Worm (Caenorhabditis elegans) whole organism, L4 larva: ENCODE results near the gene ZC239.13.
"Not testable (repeated sequence)": the region's sequence is repeated elsewhere in the genome, so short reads cannot be mapped to it uniquely, and the experiment has no call there.

Experiments
- F10B5.3 ChIP-seq: sonication (generic microtip); optimal IDR thresholded peaks from 2 replicates; lab custom pipeline; 2016; ENCODE audit warnings: mild to moderate bottlenecking, missing genetic modification characterization, missing compliant biosample characterization
- R02D3.7 ChIP-seq: fragments of 150-350 bp; sonication (generic microtip); optimal IDR thresholded peaks from 3 replicates; lab custom pipeline; 2014; ENCODE audit warnings: missing biosample characterization, missing genetic modification characterization
- Y105C5A.15 ChIP-seq: fragments of 200-800 bp; sonication (Bioruptor generic); IDR thresholded peaks from 2 replicates; pipeline ENCODE4 v1.3.6; 2022; ENCODE audit warnings: missing genetic modification characterization, missing compliant biosample characterization
- Y48G9A.11 ChIP-seq: fragments of 200-800 bp; sonication (Bioruptor generic); IDR thresholded peaks from 2 replicates; pipeline ENCODE4 v1.3.6; 2022; ENCODE audit warnings: missing genetic modification reagents, missing genetic modification characterization, missing compliant biosample characterization
- aha-1 ChIP-seq: fragments of 150-350 bp; peaks from one replicate; lab custom pipeline; 2014; ENCODE audit warnings: missing biosample characterization, missing genetic modification characterization
- arid-1 ChIP-seq: fragments of 200-800 bp; sonication (Bioruptor generic); conservative IDR thresholded peaks from 2 replicates; pipeline ENCODE4 v1.3.6; 2022; ENCODE audit warnings: missing genetic modification reagents, missing genetic modification characterization, missing compliant biosample characterization
- ceh-32 ChIP-seq: sonication (generic microtip); optimal IDR thresholded peaks from 2 replicates; lab custom pipeline; 2016; ENCODE audit warnings: mild to moderate bottlenecking, missing genetic modification characterization, missing compliant biosample characterization; ENCODE audit not compliant: poor library complexity
- ceh-44 ChIP-seq: fragments of 200-800 bp; sonication (Bioruptor generic); IDR thresholded peaks from 2 replicates; pipeline ENCODE4 v1.3.6; 2022; ENCODE audit warnings: missing genetic modification reagents, missing genetic modification characterization, missing compliant biosample characterization
- ceh-82 ChIP-seq: sonication (generic microtip); optimal IDR thresholded peaks from 2 replicates; lab custom pipeline; 2017; ENCODE audit warnings: missing biosample characterization, missing genetic modification characterization
- ctbp-1 ChIP-seq: fragments of 200-800 bp; sonication (Bioruptor generic); IDR thresholded peaks from 2 replicates; pipeline ENCODE4 v1.3.6; 2022; ENCODE audit warnings: missing genetic modification reagents, missing genetic modification characterization, missing compliant biosample characterization
- duxl-1 ChIP-seq: sonication (generic microtip); optimal IDR thresholded peaks from 2 replicates; lab custom pipeline; 2016; ENCODE audit warnings: mild to moderate bottlenecking, missing genetic modification characterization, moderate library complexity, missing compliant biosample characterization; ENCODE audit not compliant: poor library complexity
- egl-27 ChIP-seq: sonication (generic microtip); optimal IDR thresholded peaks from 3 replicates; lab custom pipeline; 2017; ENCODE audit warnings: missing biosample characterization, missing genetic modification reagents, missing genetic modification characterization
- egl-43 ChIP-seq: fragments of 200-800 bp; sonication (Bioruptor generic); IDR thresholded peaks from 2 replicates; pipeline ENCODE4 v1.3.6; 2022; ENCODE audit warnings: missing genetic modification reagents, missing genetic modification characterization, missing compliant biosample characterization
- hif-1 ChIP-seq, 2 experiments: sonication (generic microtip); optimal IDR thresholded peaks; 2 replicates each; lab custom pipeline; 2016 to 2017; ENCODE audit warnings: missing compliant biosample characterization in 2 of 2, missing genetic modification characterization in 2 of 2, missing genetic modification reagents in 2 of 2, missing genotype in 2 of 2, mild to moderate bottlenecking in 1 of 2
- lin-15B ChIP-seq: fragments of 150-350 bp; sonication (generic microtip); optimal IDR thresholded peaks from 3 replicates; lab custom pipeline; 2014; ENCODE audit warnings: missing biosample characterization, missing genetic modification characterization
- lin-39 ChIP-seq: fragments of 150-350 bp; optimal IDR thresholded peaks from 2 replicates; lab custom pipeline; 2014; ENCODE audit warnings: missing biosample characterization, missing genetic modification reagents, missing genetic modification characterization
- mdt-29 ChIP-seq: fragments of 200-800 bp; sonication (Bioruptor generic); IDR thresholded peaks from 2 replicates; pipeline ENCODE4 v1.3.6; 2022; ENCODE audit warnings: missing genetic modification reagents, missing genetic modification characterization, missing compliant biosample characterization
- mes-2 ChIP-seq: sonication (generic microtip); optimal IDR thresholded peaks from 2 replicates; lab custom pipeline; 2016; ENCODE audit warnings: missing genotype, mild to moderate bottlenecking, missing genetic modification characterization, missing compliant biosample characterization; ENCODE audit not compliant: poor library complexity, severe bottlenecking
- mxl-3 ChIP-seq: fragments of 200-800 bp; sonication (Bioruptor generic); optimal IDR thresholded peaks from 2 replicates; lab custom pipeline; 2018; ENCODE audit warnings: mild to moderate bottlenecking, missing genetic modification characterization, missing compliant biosample characterization
- nhr-111 ChIP-seq: fragments of 200-800 bp; sonication (Bioruptor generic); optimal IDR thresholded peaks from 2 replicates; lab custom pipeline; 2018; ENCODE audit warnings: mild to moderate bottlenecking, missing genetic modification characterization, missing compliant biosample characterization
- set-16 ChIP-seq: fragments of 200-800 bp; sonication (Bioruptor generic); IDR thresholded peaks from 2 replicates; pipeline ENCODE4 v1.3.6; 2022; ENCODE audit warnings: missing genetic modification reagents, missing genetic modification characterization, missing compliant biosample characterization
- skn-1 ChIP-seq: fragments of 150-350 bp; optimal IDR thresholded peaks from 2 replicates; lab custom pipeline; 2014; ENCODE audit warnings: missing biosample characterization, missing genetic modification characterization
- snpc-1.2 ChIP-seq: fragments of 200-800 bp; sonication (Bioruptor generic); IDR thresholded peaks from 2 replicates; pipeline ENCODE4 v1.3.6; 2022; ENCODE audit warnings: missing genetic modification reagents, missing genetic modification characterization, missing compliant biosample characterization
- spr-1 ChIP-seq: sonication (generic microtip); optimal IDR thresholded peaks from 2 replicates; lab custom pipeline; 2016; ENCODE audit warnings: mild to moderate bottlenecking, missing genetic modification characterization, missing compliant biosample characterization
- unc-130 ChIP-seq: sonication (generic microtip); optimal IDR thresholded peaks from 2 replicates; lab custom pipeline; 2016; ENCODE audit warnings: missing genetic modification reagents, missing genetic modification characterization, missing compliant biosample characterization
- vab-7 ChIP-seq: fragments of 200-800 bp; sonication (Bioruptor generic); IDR thresholded peaks from 2 replicates; pipeline ENCODE4 v1.3.6; 2022; ENCODE audit warnings: missing genetic modification reagents, missing genetic modification characterization, missing compliant biosample characterization

The ZC239.13 gene

DNA sequence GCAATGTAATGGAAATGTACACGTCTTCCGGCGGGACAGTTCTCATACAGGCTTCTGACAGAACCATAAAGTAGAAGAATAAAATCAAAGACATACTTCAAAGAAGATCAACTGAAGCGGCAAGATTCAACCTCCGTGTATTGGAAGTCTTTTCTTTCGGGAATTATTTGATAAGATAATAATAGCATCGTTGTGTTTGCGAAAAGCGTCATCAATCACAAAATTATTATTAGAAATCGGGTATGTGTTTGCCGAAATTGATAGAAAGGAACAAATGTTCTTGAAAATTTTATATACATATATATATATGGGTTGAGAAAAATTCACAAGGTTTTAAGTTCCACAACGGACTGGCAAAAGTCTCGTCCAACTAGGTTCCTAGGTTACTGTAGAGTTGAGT lies 31.1 kb downstream of the ZC239.13 start, which contains the start of gene Y27F2A.9:
Gene Y27F2A.9 (minus strand): TSS at position 101 of the 400 bp plus-strand sequence.
- not testable (repeated sequence) for TF ChIP-seq ceh-82; nhr-111 (GFP tag; lab: Kevin White, UChicago); Y48G9A.11 (GFP tag; lab: Robert Waterston, UW)

- TF ChIP-seq Y48G9A.11 (GFP tag; lab: Robert Waterston, UW); Y105C5A.15 (GFP tag; lab: Robert Waterston, UW); lin-39 (tag; lab: Kevin White, UChicago): not testable (repeated sequence)
Measured at ce11 chrII:3189038-3189437, 33.6 kb downstream of the ZC239.13 start, which contains the start of gene Y27F2A.11. TSS of gene Y27F2A.11 (plus strand) at chrII:3189338.

DNA sequence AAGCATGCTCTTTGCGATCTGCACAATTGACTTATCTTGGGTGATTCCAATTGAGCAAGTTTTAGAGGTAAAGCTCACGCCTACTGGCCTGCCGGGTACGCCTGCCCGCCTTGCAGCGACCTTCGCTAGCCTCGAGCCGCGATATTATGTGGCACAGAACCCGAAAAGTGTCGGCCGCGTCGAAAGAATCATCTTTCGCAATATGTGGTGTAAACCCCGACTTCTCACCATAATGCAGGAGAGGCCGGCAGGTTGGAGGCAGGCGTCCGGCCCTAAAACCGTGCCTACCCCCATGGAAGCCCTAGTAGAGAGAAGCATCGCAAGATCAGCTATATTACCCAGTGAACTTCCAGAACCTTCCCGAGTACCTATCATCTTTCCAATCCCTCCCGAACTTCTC lies 36.8 kb downstream of the ZC239.13 start:
- TF ChIP-seq mxl-3 (GFP tag; lab: Kevin White, UChicago) (no peak), aha-1 (tag; lab: Kevin White, UChicago) (peak; percentile 21), skn-1 (tag; lab: Kevin White, UChicago) (no peak), Y48G9A.11 (GFP tag; lab: Robert Waterston, UW) (peak; percentile 41; the same call in 1 of the 2 replicates), hif-1 (tag; optimal IDR thresholded peaks at IDR 0.05; lab: Kevin White, UChicago) (no peak), vab-7 (GFP tag; lab: Robert Waterston, UW) (no peak), mes-2 (tag; lab: Kevin White, UChicago) (no peak), set-16 (peak; percentile 55), mdt-29 (GFP tag; lab: Robert Waterston, UW) (no peak), arid-1 (GFP tag; lab: Robert Waterston, UW) (no peak), R02D3.7 (tag; lab: Kevin White, UChicago) (no peak), F10B5.3 (tag; lab: Kevin White, UChicago) (no peak), egl-43 (GFP tag; lab: Robert Waterston, UW) (0 out of 2 replicates have a peak, but pooled peaks have one; percentile 44), snpc-1.2 (GFP tag; lab: Robert Waterston, UW) (no peak)

ce11 chrII:3184858-3185257 lies 37.8 kb downstream of the ZC239.13 start, which contains the start of gene sri-78:
TSS of gene sri-78 (plus strand) at chrII:3185158.
- not testable (repeated sequence) for TF ChIP-seq ceh-44 (GFP tag; lab: Robert Waterston, UW); unc-130 (GFP tag; lab: Kevin White, UChicago); lin-15B (tag; lab: Kevin White, UChicago)

- TF ChIP-seq spr-1 (tag; lab: Kevin White, UChicago); duxl-1; ctbp-1: not testable (repeated sequence)
- TF ChIP-seq, all 104 proteins: peak for 0; not testable (repeated sequence) for 104
Measured at ce11 chrII:3183300-3183840, 39.3 kb downstream of the ZC239.13 start, which contains the start of the genes Y27F2A.6 and Y27F2A.8. TSS of gene Y27F2A.6 (minus strand) at chrII:3183400. TSS of gene Y27F2A.8 (plus strand) at chrII:3183790.

DNA sequence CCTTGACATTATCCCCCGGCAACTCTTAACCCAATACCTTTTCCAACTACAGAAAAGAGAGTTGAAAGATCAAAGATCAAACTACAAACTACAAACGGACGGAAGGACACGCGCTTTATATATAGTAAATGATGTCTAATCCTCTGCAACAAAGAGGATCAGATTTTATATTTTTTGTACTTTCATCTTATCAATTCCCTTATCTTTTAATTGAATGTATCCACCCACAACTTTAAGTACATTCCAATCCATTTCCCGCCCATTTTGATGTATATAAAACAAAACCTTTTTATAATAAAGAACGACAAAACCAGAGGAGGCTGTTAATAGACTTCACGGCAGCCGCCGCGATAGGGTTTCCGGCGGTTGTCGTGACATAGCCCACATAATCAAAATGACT lies 45.0 kb downstream of the ZC239.13 start, which contains the start of gene sri-40:
Gene sri-40 (plus strand): TSS at position 301 of the 400 bp plus-strand sequence.
- not testable (repeated sequence) for TF ChIP-seq egl-27, ceh-32, lin-15B (tag; lab: Kevin White, UChicago)
